Worm (Caenorhabditis elegans) whole organism, L2 larva: Measurements from ENCODE around the gene otub-4.

Experiments used
- C34F6.9 ChIP-seq: fragments of 150-350 bp; optimal IDR thresholded peaks from 2 replicates; lab custom pipeline; 2014; ENCODE audit warnings: missing biosample characterization, missing genetic modification characterization
- F13H6.1 ChIP-seq: sonication (generic microtip); optimal IDR thresholded peaks from 2 replicates; lab custom pipeline; 2016; ENCODE audit warnings: missing genetic modification characterization, missing compliant biosample characterization
- R02D3.7 ChIP-seq: fragments of 150-350 bp; optimal IDR thresholded peaks from 2 replicates; lab custom pipeline; 2014; ENCODE audit warnings: missing biosample characterization, missing genetic modification characterization
- ZK546.5 ChIP-seq: sonication (generic microtip); optimal IDR thresholded peaks from 2 replicates; lab custom pipeline; 2017; ENCODE audit warnings: missing biosample characterization, missing genetic modification characterization
- alr-1 ChIP-seq: fragments of 150-350 bp; optimal IDR thresholded peaks from 2 replicates; lab custom pipeline; 2014; ENCODE audit warnings: missing biosample characterization, missing genetic modification characterization
- aly-2 ChIP-seq: fragments of 150-350 bp; optimal IDR thresholded peaks from 2 replicates; lab custom pipeline; 2014; ENCODE audit warnings: missing biosample characterization, missing genetic modification characterization
- ama-1 ChIP-seq: fragments of 150-350 bp; optimal IDR thresholded peaks from 2 replicates; lab custom pipeline; 2018; ENCODE audit warnings: inconsistent platforms
- blmp-1 ChIP-seq: sonication (generic microtip); optimal IDR thresholded peaks from 2 replicates; lab custom pipeline; 2017; ENCODE audit warnings: missing genetic modification characterization, mild to moderate bottlenecking, missing compliant biosample characterization, antibody characterized with exemption, moderate library complexity; ENCODE audit not compliant: insufficient read depth
- ceh-16 ChIP-seq: fragments of 150-350 bp; optimal IDR thresholded peaks from 2 replicates; lab custom pipeline; 2014; ENCODE audit warnings: missing biosample characterization, missing genetic modification characterization
- ceh-82 ChIP-seq: fragments of 150-350 bp; optimal IDR thresholded peaks from 2 replicates; lab custom pipeline; 2014; ENCODE audit warnings: missing biosample characterization, missing genetic modification characterization
- crh-2 ChIP-seq: sonication (generic microtip); optimal IDR thresholded peaks from 2 replicates; lab custom pipeline; 2017; ENCODE audit warnings: missing biosample characterization, missing genetic modification characterization
- dmd-4 ChIP-seq: sonication (generic microtip); optimal IDR thresholded peaks from 2 replicates; lab custom pipeline; 2017; ENCODE audit warnings: missing biosample characterization, missing genetic modification characterization
- egl-27 ChIP-seq: sonication (generic microtip); optimal IDR thresholded peaks from 3 replicates; lab custom pipeline; 2017; ENCODE audit warnings: missing biosample characterization, missing genetic modification reagents, missing genetic modification characterization
- elt-1 ChIP-seq: fragments of 150-350 bp; optimal IDR thresholded peaks from 2 replicates; lab custom pipeline; 2014; ENCODE audit warnings: missing biosample characterization, missing genetic modification characterization
- elt-3 ChIP-seq: sonication (generic microtip); optimal IDR thresholded peaks from 2 replicates; lab custom pipeline; 2017; ENCODE audit warnings: missing biosample characterization, missing genetic modification characterization
- fos-1 ChIP-seq: fragments of 150-350 bp; optimal IDR thresholded peaks from 2 replicates; lab custom pipeline; 2014; ENCODE audit warnings: missing biosample characterization, missing genetic modification characterization
- gmeb-1 ChIP-seq: fragments of 150-350 bp; optimal IDR thresholded peaks from 2 replicates; lab custom pipeline; 2014; ENCODE audit warnings: missing biosample characterization, missing genetic modification characterization
- lin-11 ChIP-seq: fragments of 150-350 bp; sonication (generic microtip); optimal IDR thresholded peaks from 2 replicates; lab custom pipeline; 2014; ENCODE audit warnings: missing biosample characterization, missing genetic modification characterization, inconsistent platforms, mixed read lengths
- lin-13 ChIP-seq: fragments of 150-350 bp; optimal IDR thresholded peaks from 2 replicates; lab custom pipeline; 2014; ENCODE audit warnings: missing biosample characterization, missing genetic modification reagents, missing genetic modification characterization
- lin-39 ChIP-seq: fragments of 150-350 bp; optimal IDR thresholded peaks from 2 replicates; lab custom pipeline; 2014; ENCODE audit warnings: missing biosample characterization, missing genetic modification reagents, missing genetic modification characterization
- lsy-2 ChIP-seq, 2 experiments: fragments of 150-350 bp in 1 of 2; sonication (generic microtip) in 1 of 2; optimal IDR thresholded peaks; 2 replicates each; lab custom pipeline; 2014 to 2017; ENCODE audit warnings: missing biosample characterization in 2 of 2, missing genetic modification characterization in 2 of 2
- mab-5 ChIP-seq: fragments of 150-350 bp; optimal IDR thresholded peaks from 2 replicates; lab custom pipeline; 2014; ENCODE audit warnings: missing biosample characterization, missing genetic modification characterization
- mbf-1 ChIP-seq: sonication (generic microtip); optimal IDR thresholded peaks from 2 replicates; lab custom pipeline; 2017; ENCODE audit warnings: missing biosample characterization, missing genetic modification characterization
- mdl-1 ChIP-seq, 2 experiments: fragments of 150-350 bp in 1 of 2; sonication (generic microtip) in 1 of 2; optimal IDR thresholded peaks; 2 replicates each; lab custom pipeline; 2017; ENCODE audit warnings: missing biosample characterization in 2 of 2, missing genetic modification characterization in 2 of 2
- nhr-10 ChIP-seq: sonication (generic microtip); optimal IDR thresholded peaks from 2 replicates; lab custom pipeline; 2017; ENCODE audit warnings: missing biosample characterization, missing genetic modification characterization
- nhr-11 ChIP-seq: fragments of 150-350 bp; optimal IDR thresholded peaks from 2 replicates; lab custom pipeline; 2014; ENCODE audit warnings: missing biosample characterization, missing genetic modification characterization
- nhr-12 ChIP-seq: fragments of 150-350 bp; optimal IDR thresholded peaks from 2 replicates; lab custom pipeline; 2014; ENCODE audit warnings: missing biosample characterization, missing genetic modification characterization
- nhr-129 ChIP-seq: fragments of 150-350 bp; optimal IDR thresholded peaks from 2 replicates; lab custom pipeline; 2014; ENCODE audit warnings: missing biosample characterization, missing genetic modification characterization
- nhr-21 ChIP-seq: fragments of 150-350 bp; optimal IDR thresholded peaks from 2 replicates; lab custom pipeline; 2014; ENCODE audit warnings: missing biosample characterization, missing genetic modification characterization
- nhr-23 ChIP-seq: fragments of 150-350 bp; optimal IDR thresholded peaks from 2 replicates; lab custom pipeline; 2014; ENCODE audit warnings: missing biosample characterization, missing genetic modification reagents, missing genetic modification characterization
- nhr-237 ChIP-seq: fragments of 150-350 bp; optimal IDR thresholded peaks from 2 replicates; lab custom pipeline; 2014; ENCODE audit warnings: missing biosample characterization, missing genetic modification characterization
- nhr-25 ChIP-seq: fragments of 150-350 bp; sonication (generic microtip); optimal IDR thresholded peaks from 3 replicates; lab custom pipeline; 2014; ENCODE audit warnings: missing biosample characterization, missing genetic modification characterization
- nhr-6 ChIP-seq: fragments of 150-350 bp; optimal IDR thresholded peaks from 2 replicates; lab custom pipeline; 2014; ENCODE audit warnings: missing biosample characterization, missing genetic modification characterization
- nhr-77 ChIP-seq: fragments of 150-350 bp; optimal IDR thresholded peaks from 2 replicates; lab custom pipeline; 2014; ENCODE audit warnings: missing biosample characterization, missing genetic modification characterization
- peb-1 ChIP-seq: fragments of 150-350 bp; optimal IDR thresholded peaks from 2 replicates; lab custom pipeline; 2014; ENCODE audit warnings: missing biosample characterization, missing genetic modification characterization
- sem-4 ChIP-seq: fragments of 150-350 bp; optimal IDR thresholded peaks from 2 replicates; lab custom pipeline; 2014; ENCODE audit warnings: missing biosample characterization, missing genetic modification reagents, missing genetic modification characterization
- skn-1 ChIP-seq: sonication (generic microtip); optimal IDR thresholded peaks from 2 replicates; lab custom pipeline; 2017; ENCODE audit warnings: missing biosample characterization, missing genetic modification characterization
- sma-3 ChIP-seq: sonication (generic microtip); optimal IDR thresholded peaks from 2 replicates; lab custom pipeline; 2016; ENCODE audit warnings: missing genetic modification reagents, missing genetic modification characterization, missing compliant biosample characterization
- sma-9 ChIP-seq, 2 experiments: fragments of 150-350 bp in 1 of 2; sonication (generic microtip) in 1 of 2; optimal IDR thresholded peaks; 2 replicates each; lab custom pipeline; 2014 to 2016; ENCODE audit warnings: missing genetic modification characterization in 2 of 2, mild to moderate bottlenecking in 1 of 2, missing biosample characterization in 1 of 2, missing compliant biosample characterization in 1 of 2, missing genetic modification reagents in 1 of 2, moderate library complexity in 1 of 2
- snpc-4 ChIP-seq: fragments of 150-350 bp; optimal IDR thresholded peaks from 2 replicates; lab custom pipeline; 2014; ENCODE audit warnings: missing biosample characterization, missing genetic modification characterization
- unc-39 ChIP-seq: fragments of 150-350 bp; optimal IDR thresholded peaks from 2 replicates; lab custom pipeline; 2014; ENCODE audit warnings: missing biosample characterization, missing genetic modification characterization
- unc-55 ChIP-seq: fragments of 150-350 bp; sonication (generic microtip); optimal IDR thresholded peaks from 3 replicates; lab custom pipeline; 2014; ENCODE audit warnings: missing biosample characterization, missing genetic modification reagents, missing genetic modification characterization
- unc-62 ChIP-seq: fragments of 150-350 bp; optimal IDR thresholded peaks from 2 replicates; lab custom pipeline; 2014; ENCODE audit warnings: missing biosample characterization, missing genetic modification reagents, missing genetic modification characterization
- zag-1 ChIP-seq: fragments of 150-350 bp; optimal IDR thresholded peaks from 2 replicates; lab custom pipeline; 2014; ENCODE audit warnings: missing biosample characterization, missing genetic modification characterization
- ztf-1 ChIP-seq: fragments of 200-800 bp; sonication (Bioruptor generic); conservative IDR thresholded peaks from 2 replicates; pipeline ENCODE4 v1.3.6; 2022; ENCODE audit warnings: missing genetic modification characterization, missing compliant biosample characterization
- ztf-11 ChIP-seq: sonication (generic microtip); optimal IDR thresholded peaks from 2 replicates; lab custom pipeline; 2017; ENCODE audit warnings: missing biosample characterization, missing genetic modification characterization
- ztf-4 ChIP-seq: fragments of 150-350 bp; optimal IDR thresholded peaks from 2 replicates; lab custom pipeline; 2014; ENCODE audit warnings: missing biosample characterization, missing genetic modification characterization

otub-4 gene

DNA sequence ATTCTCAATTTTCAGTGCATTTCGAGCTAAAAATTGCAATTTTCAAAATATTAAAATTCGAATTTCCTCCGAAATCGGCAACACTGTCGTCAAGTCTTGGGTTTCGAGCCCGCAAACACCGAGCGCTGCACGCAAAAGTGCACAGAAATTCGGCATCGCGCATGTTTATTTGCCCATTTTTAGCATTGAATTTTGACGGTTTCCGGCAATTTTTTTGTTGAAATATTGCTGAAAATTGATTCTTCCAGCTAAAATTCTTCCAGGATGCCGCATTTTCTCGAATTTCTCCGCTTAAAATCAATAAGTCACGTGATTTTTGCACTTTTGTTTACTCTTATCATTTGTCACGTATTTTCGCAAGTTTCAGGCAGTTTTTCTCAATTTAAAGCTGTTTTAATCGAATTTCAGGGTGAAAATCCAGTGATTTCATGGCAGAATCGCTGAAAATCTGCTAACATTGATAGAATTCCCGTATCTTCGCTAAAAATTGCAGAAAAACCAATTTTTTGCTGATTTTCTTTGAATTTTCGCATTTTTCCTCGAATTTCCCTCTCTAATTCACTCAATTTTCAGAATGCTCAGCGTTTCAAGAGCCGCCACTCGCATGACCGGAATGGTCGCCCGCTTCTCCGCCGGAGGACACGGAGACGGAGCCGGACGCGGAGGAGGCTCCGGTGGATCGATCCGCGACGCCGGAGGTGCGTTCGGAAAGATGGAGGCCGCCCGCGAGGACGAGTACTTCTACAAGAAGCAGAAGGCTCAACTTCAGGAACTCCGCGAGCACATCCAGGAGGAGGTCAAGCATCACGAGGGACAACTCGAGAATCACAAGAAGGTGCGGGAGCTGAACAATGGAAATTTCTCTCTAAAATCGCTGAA, 7.6 kb upstream of the otub-4 start, which contains the start of gene mai-2:
Gene mai-2, plus strand, starts transcription at position 574 of the 879 bp plus-strand sequence.
- TF ChIP-seq mdl-1 (tag; optimal IDR thresholded peaks at IDR 0.05; lab: Kevin White, UChicago), result peak in 1 of 2 experiments; percentile 16
- no peak for TF ChIP-seq skn-1 (tag; lab: Kevin White, UChicago)
- peak; percentile 48 for TF ChIP-seq lin-11 (tag; lab: Kevin White, UChicago)
- TF ChIP-seq lsy-2 (tag; optimal IDR thresholded peaks at IDR 0.05; lab: Kevin White, UChicago), result peak; percentile 75 to 81
- no peak for TF ChIP-seq ztf-1
- no peak for TF ChIP-seq unc-39 (tag; lab: Kevin White, UChicago)
- no peak for TF ChIP-seq aly-2 (tag; lab: Kevin White, UChicago)
- TF ChIP-seq egl-27 (tag; lab: Kevin White, UChicago), result no peak
- peak; percentile 8 for TF ChIP-seq sem-4
- TF ChIP-seq nhr-11 (tag; lab: Kevin White, UChicago), result no peak
- no peak for TF ChIP-seq elt-1 (tag; lab: Kevin White, UChicago)
- no peak for TF ChIP-seq ceh-82 (tag; lab: Kevin White, UChicago)
- TF ChIP-seq ztf-4 (tag; lab: Kevin White, UChicago), result peak; percentile 39
- peak; percentile 82 for TF ChIP-seq unc-55 (GFP tag; lab: Kevin White, UChicago)
- TF ChIP-seq unc-62 (GFP tag; lab: Kevin White, UChicago), result no peak
- no peak for TF ChIP-seq nhr-6 (tag; lab: Kevin White, UChicago)
- TF ChIP-seq lin-13, result peak; percentile 51
- peak; percentile 90 for TF ChIP-seq gmeb-1 (tag; lab: Kevin White, UChicago)
- TF ChIP-seq sma-3, result peak; percentile 63
- no peak for TF ChIP-seq ceh-16 (tag; lab: Kevin White, UChicago)
- no peak for TF ChIP-seq mab-5
- no peak for TF ChIP-seq alr-1 (tag; lab: Kevin White, UChicago)
- TF ChIP-seq lin-39, result no peak
- TF ChIP-seq nhr-237 (tag; lab: Kevin White, UChicago), result no peak
- peak; percentile 51 for TF ChIP-seq nhr-129 (tag; lab: Kevin White, UChicago)
- peak; percentile 76 for TF ChIP-seq C34F6.9 (tag; lab: Kevin White, UChicago)
- TF ChIP-seq nhr-10, result no peak
- no peak for TF ChIP-seq ztf-11 (tag; lab: Kevin White, UChicago)
- peak; percentile 42 for TF ChIP-seq blmp-1 (tag; lab: Kevin White, UChicago)
- TF ChIP-seq peb-1 (tag; lab: Kevin White, UChicago), result no peak
- no peak for TF ChIP-seq nhr-21
- no peak for TF ChIP-seq nhr-23 (tag; lab: Kevin White, UChicago)
- TF ChIP-seq F13H6.1 (tag; lab: Kevin White, UChicago), result peak; percentile 51
- TF ChIP-seq elt-3 (tag; lab: Kevin White, UChicago), result no peak
- TF ChIP-seq ama-1 (lab: Kevin White, UChicago), result peak; percentile 52
- TF ChIP-seq ZK546.5 (tag; lab: Kevin White, UChicago), result no peak
- peak; percentile 54 for TF ChIP-seq crh-2 (tag; lab: Kevin White, UChicago)
- TF ChIP-seq nhr-25 (tag; lab: Kevin White, UChicago), result peak; percentile 20
- no peak for TF ChIP-seq fos-1
- peak; percentile 25 for TF ChIP-seq sma-9 (GFP tag; optimal IDR thresholded peaks at IDR 0.05; lab: Kevin White, UChicago)
- no peak for TF ChIP-seq sma-9 (tag; optimal IDR thresholded peaks at IDR 0.05; lab: Kevin White, UChicago)
- no peak for TF ChIP-seq snpc-4 (tag; lab: Kevin White, UChicago)

DNA sequence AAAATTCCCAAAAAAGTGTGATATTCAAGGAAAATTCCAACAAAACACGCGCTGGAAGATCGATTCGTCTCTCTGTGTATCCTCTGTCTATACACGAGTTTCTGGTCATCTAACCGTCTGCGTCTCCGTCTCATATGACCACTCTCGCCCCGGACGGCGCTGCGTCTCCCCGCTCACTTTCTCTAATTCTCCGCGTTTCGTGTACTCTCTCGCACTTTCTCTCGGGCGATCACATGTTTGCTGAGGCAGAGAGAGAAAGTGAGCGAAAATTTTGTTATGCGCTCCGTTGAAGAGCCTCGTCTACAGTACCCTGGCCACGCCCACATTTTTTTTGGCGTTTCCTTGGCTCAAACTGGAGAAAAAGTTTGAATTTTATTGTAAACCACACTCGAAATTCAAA, 6.7 kb upstream of the otub-4 start:
- TF ChIP-seq crh-2 (tag; lab: Kevin White, UChicago) (peak; percentile 92), mab-5 (peak; percentile 79), nhr-77 (tag; lab: Kevin White, UChicago) (no peak), zag-1 (tag; lab: Kevin White, UChicago) (peak; percentile 48), ama-1 (lab: Kevin White, UChicago) (no peak), nhr-21 (peak; percentile 91), nhr-12 (tag; lab: Kevin White, UChicago) (no peak), fos-1 (peak; percentile 68), peb-1 (tag; lab: Kevin White, UChicago) (no peak), nhr-10 (peak; percentile 9), ceh-16 (tag; lab: Kevin White, UChicago) (peak; percentile 16), nhr-129 (tag; lab: Kevin White, UChicago) (peak; percentile 84), C34F6.9 (tag; lab: Kevin White, UChicago) (peak; percentile 96), ZK546.5 (tag; lab: Kevin White, UChicago) (no peak), unc-62 (GFP tag; lab: Kevin White, UChicago) (no peak), ztf-11 (tag; lab: Kevin White, UChicago) (no peak), nhr-6 (tag; lab: Kevin White, UChicago) (peak; percentile 72), R02D3.7 (tag; lab: Kevin White, UChicago) (no peak), dmd-4 (tag; lab: Kevin White, UChicago) (no peak), nhr-25 (tag; lab: Kevin White, UChicago) (peak; percentile 90), ceh-82 (tag; lab: Kevin White, UChicago) (peak; percentile 71), unc-55 (GFP tag; lab: Kevin White, UChicago) (peak; percentile 84), ztf-4 (tag; lab: Kevin White, UChicago) (peak; percentile 81), lin-13 (peak; percentile 81), gmeb-1 (tag; lab: Kevin White, UChicago) (peak; percentile 88), F13H6.1 (tag; lab: Kevin White, UChicago) (peak; percentile 94), nhr-237 (tag; lab: Kevin White, UChicago) (peak; percentile 4), lsy-2 (tag; optimal IDR thresholded peaks at IDR 0.05; lab: Kevin White, UChicago) (peak; percentile 85 to 96), mbf-1 (tag; lab: Kevin White, UChicago) (no peak), sma-9 (GFP tag; optimal IDR thresholded peaks at IDR 0.05; lab: Kevin White, UChicago) (peak; percentile 88), sma-9 (tag; optimal IDR thresholded peaks at IDR 0.05; lab: Kevin White, UChicago) (no peak)
